Fruit fly (Drosophila melanogaster): ENCODE data around the gene CG17110.

Gene CG17110

dm6 chr3R:23117683-23118470 lies 26.4 kb downstream of the CG17110 start, which contains the start of the genes Rassf and CenB1A (continued):
- TF ChIP-seq al (GFP tag; IDR thresholded peaks at IDR 0.05) (peak; percentile 45; the same call in 1 of the 2 replicates), peb (GFP tag; IDR thresholded peaks at IDR 0.05) (no peak), CG10274 (GFP tag; optimal IDR thresholded peaks at IDR 0.05) (no peak), CG2712 (tag; optimal IDR thresholded peaks at IDR 0.05) (peak; percentile 14), Myb (GFP tag; optimal IDR thresholded peaks at IDR 0.05) (peak; percentile 57), CG14667 (GFP tag; IDR thresholded peaks at IDR 0.05) (no peak), CG12299 (tag; optimal IDR thresholded peaks at IDR 0.05) (no peak), CG1529 (GFP tag; optimal IDR thresholded peaks at IDR 0.05) (no peak), chn (GFP tag; optimal IDR thresholded peaks at IDR 0.05) (peak; percentile 50), klu (GFP tag; IDR thresholded peaks at IDR 0.05) (no peak), usp (GFP tag; optimal IDR thresholded peaks at IDR 0.05) (no peak), CG17802 (tag; optimal IDR thresholded peaks at IDR 0.05) (peak; percentile 9), amos (GFP tag; IDR thresholded peaks at IDR 0.05; ENCODE audit: partially characterized antibody) (peak; percentile 27; the same call in 1 of the 2 replicates), NK7.1 (GFP tag; optimal IDR thresholded peaks at IDR 0.05) (no peak), Fer2 (tag; optimal IDR thresholded peaks at IDR 0.05) (no peak), nmo (GFP tag; optimal IDR thresholded peaks at IDR 0.05) (peak; percentile 51), Drgx (GFP tag; IDR thresholded peaks at IDR 0.05) (0 out of 2 replicates have a peak, but pooled peaks have one; percentile 24), Rfx (GFP tag; IDR thresholded peaks at IDR 0.05) (peak; percentile 52), Hr3 (GFP tag; optimal IDR thresholded peaks at IDR 0.05) (peak; percentile 54), CG15269 (tag; optimal IDR thresholded peaks at IDR 0.05) (peak; percentile 11), slbo (GFP tag; IDR thresholded peaks at IDR 0.05) (peak; percentile 70), CG8089 (GFP tag; optimal IDR thresholded peaks at IDR 0.05) (no peak), Deaf1 (tag; optimal IDR thresholded peaks at IDR 0.05) (peak; percentile 15), CG10959 (GFP tag; IDR thresholded peaks at IDR 0.05) (no peak), CG18262 (tag; optimal IDR thresholded peaks at IDR 0.05) (peak; percentile 29), zf30C (GFP tag; optimal IDR thresholded peaks at IDR 0.05) (no peak), CG10431 (GFP tag; optimal IDR thresholded peaks at IDR 0.05) (no peak), CG18599 (GFP tag; optimal IDR thresholded peaks at IDR 0.05) (peak; percentile 49), Hr78 (GFP tag; optimal IDR thresholded peaks at IDR 0.05) (no peak), sens (GFP tag) (peak; percentile 94), ken (GFP tag; IDR thresholded peaks at IDR 0.05) (peak; percentile 53; the same call in 1 of the 3 replicates), HLH4C (GFP tag; IDR thresholded peaks at IDR 0.05; ENCODE audit: partially characterized antibody) (no peak), odd (GFP tag; optimal IDR thresholded peaks at IDR 0.05) (no peak), Meics (GFP tag; optimal IDR thresholded peaks at IDR 0.05) (no peak), Atf-2 (GFP tag; optimal IDR thresholded peaks at IDR 0.05) (no peak), cas (GFP tag; IDR thresholded peaks at IDR 0.05) (no peak), Xbp1 (GFP tag; optimal IDR thresholded peaks at IDR 0.05) (peak; percentile 59), lov (optimal IDR thresholded peaks at IDR 0.05) (no peak), lov (GFP tag; IDR thresholded peaks at IDR 0.05) (no peak), CG7987 (GFP tag; optimal IDR thresholded peaks at IDR 0.05) (no peak), CG6854 (GFP tag; optimal IDR thresholded peaks at IDR 0.05) (peak; percentile 19), gt (GFP tag; IDR thresholded peaks at IDR 0.05) (no peak), Abd-B (GFP tag; optimal IDR thresholded peaks at IDR 0.05) (peak; percentile 18), CG6765 (GFP tag; optimal IDR thresholded peaks at IDR 0.05) (peak; percentile 31), gfzf (GFP tag; optimal IDR thresholded peaks at IDR 0.05) (peak; percentile 84), hkb (optimal IDR thresholded peaks at IDR 0.05) (peak; percentile 73), hkb (GFP tag; IDR thresholded peaks at IDR 0.05) (no peak; the same call in 1 of the 2 replicates), CG2120 (GFP tag; optimal IDR thresholded peaks at IDR 0.05) (peak; percentile 62), zfh2 (GFP tag; optimal IDR thresholded peaks at IDR 0.05) (peak; percentile 80), mam (GFP tag; optimal IDR thresholded peaks at IDR 0.05) (peak; percentile 63)

Data from whole organism, embryonic.